Fruit fly (Drosophila melanogaster): ENCODE measurements around the gene CG42327.
A peak's percentile ranks its signal among the peaks of the same experiment; 100 is the strongest.

Gene CG42327

dm6 chr3R:11657786-11658193 is 1.8 kb downstream of the CG42327 start (continued):
- TF ChIP-seq CG4328 (GFP tag; optimal IDR thresholded peaks at IDR 0.05) = no peak
- peak; percentile 5 for TF ChIP-seq Camta (GFP tag; optimal IDR thresholded peaks at IDR 0.05)
- peak; percentile 39 for TF ChIP-seq shn (GFP tag; optimal IDR thresholded peaks at IDR 0.05)
- no peak for TF ChIP-seq CG3407 (GFP tag; optimal IDR thresholded peaks at IDR 0.05)
- no peak for TF ChIP-seq crp (GFP tag; optimal IDR thresholded peaks at IDR 0.05)
- no peak for TF ChIP-seq peb (GFP tag; IDR thresholded peaks at IDR 0.05)
- TF ChIP-seq Sry-β (GFP tag; optimal IDR thresholded peaks at IDR 0.05) = no peak
- TF ChIP-seq Taf1 (GFP tag; IDR thresholded peaks at IDR 0.05) = peak; percentile 12; the same call in 1 of the 2 replicates
- no peak for TF ChIP-seq CG17385 (GFP tag; optimal IDR thresholded peaks at IDR 0.05)
- TF ChIP-seq Spps (tag; optimal IDR thresholded peaks at IDR 0.05) = peak; percentile 7
- no peak for TF ChIP-seq gsb-n (tag; optimal IDR thresholded peaks at IDR 0.05)
- peak; percentile 2 for TF ChIP-seq CG15601 (tag; optimal IDR thresholded peaks at IDR 0.05)
- TF ChIP-seq wor (GFP tag; IDR thresholded peaks at IDR 0.05) = no peak
- no peak for TF ChIP-seq CG3065 (GFP tag; optimal IDR thresholded peaks at IDR 0.05)
- no peak for TF ChIP-seq CG4617 (GFP tag; optimal IDR thresholded peaks at IDR 0.05; ENCODE audit: borderline replicate concordance)
- peak; percentile 60; the same call in 1 of the 3 replicates for TF ChIP-seq zfh1 (GFP tag; IDR thresholded peaks at IDR 0.05)
- no peak for TF ChIP-seq Sox100B (GFP tag; optimal IDR thresholded peaks at IDR 0.05)
- TF ChIP-seq insv (GFP tag; optimal IDR thresholded peaks at IDR 0.05) = no peak
- no peak for TF ChIP-seq CG8089 (GFP tag; optimal IDR thresholded peaks at IDR 0.05)
- TF ChIP-seq PHDP (tag; optimal IDR thresholded peaks at IDR 0.05) = peak; percentile 44
- TF ChIP-seq Oli (tag; optimal IDR thresholded peaks at IDR 0.05) = no peak
- TF ChIP-seq Dfd (GFP tag; optimal IDR thresholded peaks at IDR 0.05) = no peak
- peak; percentile 27 for TF ChIP-seq NfI (GFP tag; optimal IDR thresholded peaks at IDR 0.05)
- no peak for TF ChIP-seq CG1602 (GFP tag; optimal IDR thresholded peaks at IDR 0.05)
- TF ChIP-seq HLH54F (GFP tag; optimal IDR thresholded peaks at IDR 0.05) = peak; percentile 32
- no peak for TF ChIP-seq CG7745 (tag; optimal IDR thresholded peaks at IDR 0.05)
- peak; percentile 16 for TF ChIP-seq nmo (GFP tag; optimal IDR thresholded peaks at IDR 0.05)
- TF ChIP-seq CG9817 (tag; optimal IDR thresholded peaks at IDR 0.05) = peak; percentile 10
- no peak for TF ChIP-seq twi (tag; optimal IDR thresholded peaks at IDR 0.05)
- no peak for TF ChIP-seq Usf (GFP tag; optimal IDR thresholded peaks at IDR 0.05)
- TF ChIP-seq dm (GFP tag; optimal IDR thresholded peaks at IDR 0.05) = no peak
- TF ChIP-seq Opbp (GFP tag; IDR thresholded peaks at IDR 0.05; ENCODE audit: partially characterized antibody) = no peak
- peak; percentile 12 for TF ChIP-seq ATbp (GFP tag; optimal IDR thresholded peaks at IDR 0.05)
- TF ChIP-seq bab2 (GFP tag; optimal IDR thresholded peaks at IDR 0.05) = peak; percentile 24
- TF ChIP-seq fd102C (GFP tag; optimal IDR thresholded peaks at IDR 0.05) = no peak
- TF ChIP-seq dysf (GFP tag; IDR thresholded peaks at IDR 0.05) = peak; percentile 35; the same call in 1 of the 3 replicates
- TF ChIP-seq Xbp1 (GFP tag; optimal IDR thresholded peaks at IDR 0.05) = peak; percentile 15
- no peak for TF ChIP-seq CG14014 (GFP tag; IDR thresholded peaks at IDR 0.05)
- no peak for TF ChIP-seq CG6683 (GFP tag; optimal IDR thresholded peaks at IDR 0.05)
- 0 out of 2 replicates have a peak, but pooled peaks have one; percentile 33 for TF ChIP-seq al (GFP tag; IDR thresholded peaks at IDR 0.05)
- no peak for TF ChIP-seq lov (optimal IDR thresholded peaks at IDR 0.05)
- 0 out of 3 replicates have a peak, but pooled peaks have one; percentile 12 for TF ChIP-seq lov (GFP tag; IDR thresholded peaks at IDR 0.05)
- TF ChIP-seq pros (GFP tag; optimal IDR thresholded peaks at IDR 0.05) = peak; percentile 9
- no peak for TF ChIP-seq Dll (GFP tag; IDR thresholded peaks at IDR 0.05; ENCODE audit: partially characterized antibody)
- no peak for TF ChIP-seq CG15073 (GFP tag; optimal IDR thresholded peaks at IDR 0.05)
- TF ChIP-seq ci (GFP tag; IDR thresholded peaks at IDR 0.05) = no peak
- TF ChIP-seq CG1529 (GFP tag; optimal IDR thresholded peaks at IDR 0.05) = no peak
- TF ChIP-seq Rx (GFP tag; IDR thresholded peaks at IDR 0.05) = no peak
- TF ChIP-seq CG15011 (GFP tag; optimal IDR thresholded peaks at IDR 0.05) = no peak
- TF ChIP-seq CG11504 (tag; optimal IDR thresholded peaks at IDR 0.05) = peak; percentile 54
- TF ChIP-seq CG14667 (GFP tag; IDR thresholded peaks at IDR 0.05) = no peak
